2 worm cellular contexts compared by ENCODE assay signal in genomic region chrX:11937343-11937935, ce11.
TF ChIP-seq lines count a peak whose summit lies in the region.

No protein-coding gene starts in this region.

TF ChIP-seq in whole organism, L4 larva, 104 proteins besides CTCF, POLR2A, EP300 and RAD21 (continued from another document):
- TF ChIP-seq ceh-62 (tag; optimal IDR thresholded peaks at IDR 0.05; lab: Kevin White, UChicago) (no peak), nhr-41 (GFP tag; IDR thresholded peaks at IDR 0.05; lab: Robert Waterston, UW) (peak; percentile 68), fkh-10 (GFP tag; optimal IDR thresholded peaks at IDR 0.05; lab: Kevin White, UChicago) (peak; percentile 98), jun-1 (tag; optimal IDR thresholded peaks at IDR 0.05; lab: Kevin White, UChicago) (peak; percentile 99), snpc-4 (tag; optimal IDR thresholded peaks at IDR 0.05; lab: Kevin White, UChicago) (peak; percentile 53), ZK337.2 (GFP tag; IDR thresholded peaks at IDR 0.05; lab: Robert Waterston, UW) (peak; percentile 83), daf-12 (tag; optimal IDR thresholded peaks at IDR 0.05; lab: Kevin White, UChicago) (no peak), lin-38 (GFP tag; IDR thresholded peaks at IDR 0.05; lab: Robert Waterston, UW) (peak; percentile 88), set-16 (GFP tag; IDR thresholded peaks at IDR 0.05; lab: Robert Waterston, UW) (no peak), nhr-237 (tag; optimal IDR thresholded peaks at IDR 0.05; lab: Kevin White, UChicago) (peak; percentile 90), aha-1 (tag; lab: Kevin White, UChicago) (peak; percentile 100), nhr-25 (tag; optimal IDR thresholded peaks at IDR 0.05; lab: Kevin White, UChicago; ENCODE audit: borderline replicate concordance, insufficient read depth) (peak; percentile 97), lin-1 (GFP tag; IDR thresholded peaks at IDR 0.05; lab: Robert Waterston, UW) (peak; percentile 95), ceh-82 (tag; optimal IDR thresholded peaks at IDR 0.05; lab: Kevin White, UChicago) (peak; percentile 66), nhr-111 (GFP tag; optimal IDR thresholded peaks at IDR 0.05; lab: Kevin White, UChicago) (peak; percentile 36), nhr-76 (tag; optimal IDR thresholded peaks at IDR 0.05; lab: Kevin White, UChicago) (peak; percentile 82), attf-4 (tag; optimal IDR thresholded peaks at IDR 0.05; lab: Kevin White, UChicago) (peak; percentile 74), madf-5 (GFP tag; IDR thresholded peaks at IDR 0.05; lab: Robert Waterston, UW) (peak; percentile 53 to 92; a peak in 3 of 4 replicates), Y75B8A.6 (GFP tag; IDR thresholded peaks at IDR 0.05; lab: Robert Waterston, UW) (peak; percentile 89), nhr-10 (tag; optimal IDR thresholded peaks at IDR 0.05; lab: Kevin White, UChicago) (peak; percentile 99), hif-1 (tag; optimal IDR thresholded peaks at IDR 0.05; lab: Kevin White, UChicago) (peak; percentile 82 to 92), unc-130 (GFP tag; optimal IDR thresholded peaks at IDR 0.05; lab: Kevin White, UChicago) (peak; percentile 42), ztf-11 (tag; optimal IDR thresholded peaks at IDR 0.05; lab: Kevin White, UChicago) (peak; percentile 84), rbr-2 (tag; optimal IDR thresholded peaks at IDR 0.05; lab: Kevin White, UChicago) (peak; percentile 99), unc-39 (tag; optimal IDR thresholded peaks at IDR 0.05; lab: Kevin White, UChicago) (peak; percentile 92), lin-39 (tag; optimal IDR thresholded peaks at IDR 0.05; lab: Kevin White, UChicago) (peak; percentile 86), mxl-3 (GFP tag; optimal IDR thresholded peaks at IDR 0.05; lab: Kevin White, UChicago) (peak; percentile 92), pqm-1 (tag; optimal IDR thresholded peaks at IDR 0.05; lab: Kevin White, UChicago) (peak; percentile 68), nhr-42 (GFP tag; IDR thresholded peaks at IDR 0.05; lab: Robert Waterston, UW) (peak; percentile 99), snpc-1.2 (GFP tag; IDR thresholded peaks at IDR 0.05; lab: Robert Waterston, UW) (no peak; the same call in 1 of the 2 replicates), aly-2 (tag; optimal IDR thresholded peaks at IDR 0.05; lab: Kevin White, UChicago) (no peak), Y105C5A.15 (GFP tag; IDR thresholded peaks at IDR 0.05; lab: Robert Waterston, UW) (peak; percentile 75), zfp-3 (GFP tag; conservative IDR thresholded peaks at IDR 0.05; lab: Robert Waterston, UW) (peak; percentile 94), T26A8.4 (GFP tag; IDR thresholded peaks at IDR 0.05; lab: Robert Waterston, UW) (peak; percentile 99), egl-27 (tag; optimal IDR thresholded peaks at IDR 0.05; lab: Kevin White, UChicago) (peak; percentile 52), hlh-11 (tag; optimal IDR thresholded peaks at IDR 0.05; lab: Kevin White, UChicago) (peak; percentile 97), F37D6.2 (tag; optimal IDR thresholded peaks at IDR 0.05; lab: Kevin White, UChicago) (peak; percentile 99), vab-7 (GFP tag; IDR thresholded peaks at IDR 0.05; lab: Robert Waterston, UW) (peak; percentile 87), ceh-44 (GFP tag; IDR thresholded peaks at IDR 0.05; lab: Robert Waterston, UW) (no peak), nhr-11 (tag; optimal IDR thresholded peaks at IDR 0.05; lab: Kevin White, UChicago) (peak; percentile 99), arid-1 (GFP tag; conservative IDR thresholded peaks at IDR 0.05; lab: Robert Waterston, UW) (peak; percentile 66), tag-97 (GFP tag; IDR thresholded peaks at IDR 0.05; lab: Robert Waterston, UW) (no peak), ceh-20 (GFP tag; IDR thresholded peaks at IDR 0.05; lab: Robert Waterston, UW) (peak; percentile 95), nhr-48 (tag; optimal IDR thresholded peaks at IDR 0.05; lab: Kevin White, UChicago) (peak; percentile 98), F49E8.2 (tag; optimal IDR thresholded peaks at IDR 0.05; lab: Kevin White, UChicago; ENCODE audit: borderline replicate concordance) (peak; percentile 40), duxl-1 (tag; optimal IDR thresholded peaks at IDR 0.05; lab: Kevin White, UChicago; ENCODE audit: poor library complexity) (peak; percentile 99), pha-4 (GFP tag; IDR thresholded peaks at IDR 0.05; lab: Robert Waterston, UW) (peak; percentile 97), pha-4 (tag; optimal IDR thresholded peaks at IDR 0.05; lab: Kevin White, UChicago) (peak; percentile 78), lin-29 (GFP tag; IDR thresholded peaks at IDR 0.05; lab: Robert Waterston, UW) (peak; percentile 89)

TF ChIP-seq in whole organism, late embryonic, 69 proteins besides CTCF, POLR2A, EP300 and RAD21 (continued from another document):
- no peak for TF ChIP-seq elt-4 (tag; optimal IDR thresholded peaks at IDR 0.05; lab: Kevin White, UChicago)
- peak; percentile 81 for TF ChIP-seq ref-2 (tag; optimal IDR thresholded peaks at IDR 0.05; lab: Kevin White, UChicago)
- peak; percentile 66 for TF ChIP-seq gmeb-2 (tag; optimal IDR thresholded peaks at IDR 0.05; lab: Kevin White, UChicago)
- peak; percentile 46 for TF ChIP-seq sox-2 (GFP tag; IDR thresholded peaks at IDR 0.05; lab: Robert Waterston, UW)
- TF ChIP-seq zip-5 (tag; optimal IDR thresholded peaks at IDR 0.05; lab: Kevin White, UChicago), result peak; percentile 9
